Fruit fly (Drosophila melanogaster): Measurements from ENCODE around the gene trr.

Gene trr

DNA sequence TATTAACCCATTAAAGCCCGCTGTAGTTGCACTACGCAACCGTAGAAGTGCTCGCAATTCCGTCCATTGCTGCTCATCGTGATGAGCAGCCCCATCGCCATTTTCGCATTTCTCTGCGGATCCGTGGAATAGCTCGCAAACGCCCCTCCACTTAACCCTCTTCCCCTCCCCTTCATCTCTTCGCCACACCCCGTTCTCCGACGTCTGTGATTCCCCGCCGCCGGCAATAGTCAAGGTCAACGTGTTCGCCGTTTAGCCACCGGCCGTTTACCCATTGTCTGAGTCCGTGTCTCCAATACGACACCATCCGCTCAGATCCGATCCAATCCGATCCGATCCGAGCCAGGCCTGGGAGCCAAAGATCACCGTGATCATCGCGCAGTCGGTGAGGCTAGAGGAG is 43.4 kb downstream of the trr start:
- no peak for TF ChIP-seq CG34367 (tag; optimal IDR thresholded peaks at IDR 0.05)
- TF ChIP-seq CG14655 (GFP tag; optimal IDR thresholded peaks at IDR 0.05), result no peak
- TF ChIP-seq CG8301 (tag; optimal IDR thresholded peaks at IDR 0.05), result no peak
- no peak for TF ChIP-seq CG4496 (GFP tag; IDR thresholded peaks at IDR 0.05)
- no peak for TF ChIP-seq CG12605 (GFP tag; IDR thresholded peaks at IDR 0.05)
- no peak for TF ChIP-seq D1 (tag; optimal IDR thresholded peaks at IDR 0.05)
- TF ChIP-seq Pif1A (GFP tag; optimal IDR thresholded peaks at IDR 0.05), result no peak
- TF ChIP-seq EcR (GFP tag; optimal IDR thresholded peaks at IDR 0.05), result peak; percentile 80

DNA sequence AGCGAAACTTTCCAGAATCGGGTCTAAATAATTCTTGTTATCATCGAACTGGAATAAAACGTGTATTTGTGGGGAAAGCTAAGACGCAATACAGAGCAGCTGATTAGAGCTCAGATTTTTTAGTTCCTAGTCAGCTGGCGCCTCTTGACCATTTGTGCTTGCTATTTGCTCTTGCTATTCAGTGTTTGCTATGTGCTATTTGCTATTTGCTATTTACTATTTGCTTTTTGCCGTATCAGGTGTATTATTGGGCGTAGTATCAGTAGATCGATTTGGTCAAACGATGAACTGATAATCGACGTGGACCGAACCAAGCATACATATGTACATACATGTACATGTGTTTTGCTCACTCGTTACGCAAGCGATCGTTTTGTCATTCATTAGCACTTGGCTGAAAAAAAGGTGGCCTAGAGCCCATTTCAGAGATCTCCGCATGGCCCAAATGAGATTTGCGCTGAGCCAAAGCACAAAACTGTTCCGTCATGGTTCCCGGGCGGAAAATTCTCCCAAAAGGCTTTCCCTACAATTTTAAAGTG is 44.3 kb downstream of the trr start:
- TF ChIP-seq Ets98B (GFP tag; IDR thresholded peaks at IDR 0.05) (0 out of 2 replicates have a peak, but pooled peaks have one; percentile 39), EcR (GFP tag; optimal IDR thresholded peaks at IDR 0.05) (no peak), CG4496 (GFP tag; IDR thresholded peaks at IDR 0.05) (0 out of 3 replicates have a peak, but pooled peaks have one; percentile 49)

DNA sequence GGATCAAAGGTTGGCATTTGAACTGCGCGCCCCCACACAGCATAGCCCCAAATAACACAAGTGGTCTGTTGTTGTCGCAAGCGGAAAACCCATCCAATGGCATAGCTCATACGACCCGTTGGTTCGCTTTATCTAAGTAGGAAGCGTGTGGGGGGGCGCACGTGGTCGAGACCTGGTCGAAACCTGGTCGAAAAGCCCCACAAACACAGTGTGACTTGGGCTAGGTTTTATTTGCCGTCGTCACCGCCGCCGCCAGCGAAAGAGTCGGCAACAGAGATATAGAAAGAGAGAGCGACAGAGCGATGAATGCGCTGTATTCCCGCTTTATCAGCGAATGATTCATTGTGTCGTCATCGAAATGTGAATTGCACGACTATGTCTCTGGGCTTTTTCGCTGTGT is 46.9 kb downstream of the trr start:
- TF ChIP-seq EcR (GFP tag; optimal IDR thresholded peaks at IDR 0.05), result peak; percentile 31
- no peak for TF ChIP-seq fd96Ca (GFP tag; IDR thresholded peaks at IDR 0.05)
- TF ChIP-seq Pif1A (GFP tag; optimal IDR thresholded peaks at IDR 0.05), result no peak
- peak; percentile 12; the same call in 1 of the 2 replicates for TF ChIP-seq Ets98B (GFP tag; IDR thresholded peaks at IDR 0.05)
- no peak for TF ChIP-seq CG17806 (tag; optimal IDR thresholded peaks at IDR 0.05)

DNA sequence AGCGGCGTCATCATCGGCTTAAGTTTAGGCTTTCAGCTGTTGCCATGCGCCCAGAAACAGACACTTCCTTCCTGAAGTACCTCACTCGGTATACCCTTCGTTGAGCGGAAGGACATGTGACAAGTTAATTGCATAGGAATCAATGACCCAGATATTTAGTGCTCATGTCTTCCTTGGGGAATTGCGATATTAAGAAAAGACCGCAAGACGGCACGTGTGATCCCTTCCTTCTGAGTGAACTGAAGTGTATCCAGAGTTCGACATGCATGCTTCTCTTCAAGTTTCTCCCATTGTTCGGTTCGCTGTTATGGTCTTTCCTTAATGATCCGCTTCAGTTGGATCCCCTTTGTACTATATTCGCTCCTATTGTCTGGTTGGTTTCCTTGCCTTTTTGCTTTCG is 49.2 kb downstream of the trr start:
- peak; percentile 84 for TF ChIP-seq Pif1A (GFP tag; optimal IDR thresholded peaks at IDR 0.05)
- TF ChIP-seq CG15710 (tag; optimal IDR thresholded peaks at IDR 0.05), result peak; percentile 87
- peak; percentile 83 for TF ChIP-seq CG17806 (tag; optimal IDR thresholded peaks at IDR 0.05)
- TF ChIP-seq CG10348 (GFP tag; IDR thresholded peaks at IDR 0.05), result no peak
- TF ChIP-seq rn (GFP tag; IDR thresholded peaks at IDR 0.05), result 0 out of 2 replicates have a peak, but pooled peaks have one; percentile 35
- TF ChIP-seq CG4496 (GFP tag; IDR thresholded peaks at IDR 0.05), result peak; percentile 73
- peak; percentile 75 for TF ChIP-seq CG14655 (GFP tag; optimal IDR thresholded peaks at IDR 0.05)
- TF ChIP-seq CG34367 (tag; optimal IDR thresholded peaks at IDR 0.05), result peak; percentile 87
- TF ChIP-seq CG9948 (tag; optimal IDR thresholded peaks at IDR 0.05), result peak; percentile 80
- TF ChIP-seq D1 (tag; optimal IDR thresholded peaks at IDR 0.05), result peak; percentile 57
- TF ChIP-seq Ets98B (GFP tag; IDR thresholded peaks at IDR 0.05), result peak; percentile 51
- TF ChIP-seq CG12605 (GFP tag; IDR thresholded peaks at IDR 0.05), result no peak
- TF ChIP-seq fd96Ca (GFP tag; IDR thresholded peaks at IDR 0.05), result peak; percentile 64; the same call in 2 of the 3 replicates
- peak; percentile 63 for TF ChIP-seq CG13204 (GFP tag; optimal IDR thresholded peaks at IDR 0.05)
- peak; percentile 88 for TF ChIP-seq Pif1B (GFP tag; optimal IDR thresholded peaks at IDR 0.05)
- peak; percentile 84 for TF ChIP-seq CG8159 (tag; optimal IDR thresholded peaks at IDR 0.05)
- TF ChIP-seq gl (tag; optimal IDR thresholded peaks at IDR 0.05), result peak; percentile 82
- TF ChIP-seq Snoo (tag; optimal IDR thresholded peaks at IDR 0.05), result peak; percentile 79
- peak; percentile 60 for TF ChIP-seq CG8301 (tag; optimal IDR thresholded peaks at IDR 0.05)
- TF ChIP-seq CG32121 (GFP tag; IDR thresholded peaks at IDR 0.05), result no peak
- peak; percentile 88 for TF ChIP-seq EcR (GFP tag; optimal IDR thresholded peaks at IDR 0.05)

DNA sequence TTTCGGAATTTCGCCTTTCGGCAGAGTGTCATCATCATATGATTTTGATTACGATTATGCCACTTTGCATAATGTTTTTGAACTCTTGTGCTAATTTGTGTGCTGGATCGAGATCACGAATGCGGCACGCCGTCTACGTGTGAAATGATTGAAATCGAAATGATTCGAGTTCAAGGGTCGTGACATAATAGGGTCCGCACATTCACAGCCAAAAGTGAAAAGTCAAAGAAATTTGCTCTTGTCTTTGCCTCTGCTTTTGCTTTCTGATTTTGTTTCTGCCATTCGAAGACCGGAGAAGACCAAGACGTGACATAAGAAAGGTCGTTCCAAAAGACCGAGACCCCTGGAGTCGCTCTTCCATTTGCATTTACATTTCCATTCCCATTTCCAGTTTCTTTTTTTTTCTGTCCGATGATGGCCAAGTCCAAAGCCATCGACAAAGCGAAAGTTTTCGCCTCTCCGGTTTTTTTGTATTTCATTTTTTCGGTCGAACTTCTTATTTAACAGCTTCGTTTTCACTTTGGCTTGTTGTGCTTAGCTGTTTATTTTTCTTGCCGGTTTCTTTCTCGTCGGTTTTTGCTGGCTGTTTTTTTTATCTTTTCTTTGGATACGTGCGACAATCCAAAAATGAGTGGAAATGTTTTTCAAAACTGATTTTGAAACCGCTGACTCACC is 54.9 kb downstream of the trr start:
- TF ChIP-seq CG9948 (tag; optimal IDR thresholded peaks at IDR 0.05) (no peak), rn (GFP tag; IDR thresholded peaks at IDR 0.05) (no peak), CG4496 (GFP tag; IDR thresholded peaks at IDR 0.05) (no peak), CG32121 (GFP tag; IDR thresholded peaks at IDR 0.05) (no peak), CG12605 (GFP tag; IDR thresholded peaks at IDR 0.05) (no peak), CG15710 (tag; optimal IDR thresholded peaks at IDR 0.05) (no peak), Snoo (tag; optimal IDR thresholded peaks at IDR 0.05) (no peak), CG10348 (GFP tag; IDR thresholded peaks at IDR 0.05) (no peak), CG8301 (tag; optimal IDR thresholded peaks at IDR 0.05) (no peak), Pif1B (GFP tag; optimal IDR thresholded peaks at IDR 0.05) (no peak), CG34367 (tag; optimal IDR thresholded peaks at IDR 0.05) (no peak), gl (tag; optimal IDR thresholded peaks at IDR 0.05) (no peak), CG17806 (tag; optimal IDR thresholded peaks at IDR 0.05) (no peak), CG14655 (GFP tag; optimal IDR thresholded peaks at IDR 0.05) (no peak), Pif1A (GFP tag; optimal IDR thresholded peaks at IDR 0.05) (no peak), fd96Ca (GFP tag; IDR thresholded peaks at IDR 0.05) (no peak), Ets98B (GFP tag; IDR thresholded peaks at IDR 0.05) (no peak), CG13204 (GFP tag; optimal IDR thresholded peaks at IDR 0.05) (no peak), EcR (GFP tag; optimal IDR thresholded peaks at IDR 0.05) (no peak), CG8159 (tag; optimal IDR thresholded peaks at IDR 0.05) (no peak)

DNA sequence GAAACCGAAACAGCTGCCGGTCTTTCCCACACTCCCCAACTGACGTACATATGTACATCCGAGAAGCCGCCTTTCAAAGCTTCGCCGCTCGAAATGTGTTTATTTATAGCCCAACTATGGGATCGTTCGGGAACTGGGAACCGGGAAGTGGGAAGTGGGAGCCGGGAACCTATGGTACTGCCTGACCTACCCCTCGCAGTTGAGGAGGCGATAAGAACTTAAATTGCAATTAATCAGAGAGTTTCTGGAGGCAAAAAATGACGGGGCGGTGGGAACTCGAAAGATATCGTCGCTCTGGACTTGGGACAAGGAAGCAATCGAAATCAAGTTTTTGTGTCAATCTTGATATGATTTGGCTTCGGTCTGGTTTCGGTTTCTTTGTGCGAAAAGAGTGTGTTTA is 57.1 kb downstream of the trr start:
- peak; percentile 29 for TF ChIP-seq EcR (GFP tag; optimal IDR thresholded peaks at IDR 0.05)
- TF ChIP-seq rn (GFP tag; IDR thresholded peaks at IDR 0.05), result no peak
- no peak for TF ChIP-seq Ets98B (GFP tag; IDR thresholded peaks at IDR 0.05)
- no peak for TF ChIP-seq CG4496 (GFP tag; IDR thresholded peaks at IDR 0.05)
- TF ChIP-seq CG32121 (GFP tag; IDR thresholded peaks at IDR 0.05), result no peak
- TF ChIP-seq CG10348 (GFP tag; IDR thresholded peaks at IDR 0.05), result no peak
